Worm (Caenorhabditis elegans): ENCODE results near the gene fbl-1.

The fbl-1 gene

DNA sequence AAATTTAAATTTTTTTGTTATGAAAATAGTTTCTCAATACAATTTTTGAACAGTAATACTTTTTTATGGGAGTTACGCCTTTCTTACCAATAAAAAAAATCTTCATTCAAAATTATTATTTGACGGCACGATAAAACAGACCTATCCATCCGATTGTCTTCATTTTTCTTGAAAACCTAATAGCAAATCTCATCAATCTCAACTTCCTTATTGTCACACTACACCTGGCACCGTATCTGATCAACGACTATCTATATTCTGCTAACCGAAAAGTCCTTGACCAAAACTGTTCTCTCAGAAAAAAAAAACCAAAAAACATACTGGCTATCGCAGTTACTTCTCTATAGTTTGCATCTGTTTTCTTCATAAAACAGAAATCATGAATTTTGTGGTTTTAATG, 4.5 kb upstream of the fbl-1 start:
- TF ChIP-seq ztf-6 (GFP tag; IDR thresholded peaks at IDR 0.05) (no peak), ceh-27 (GFP tag; optimal IDR thresholded peaks at IDR 0.05) (no peak), lag-1 (GFP tag; IDR thresholded peaks at IDR 0.05) (no peak), F33H1.4 (GFP tag; IDR thresholded peaks at IDR 0.05) (no peak), hmg-20 (GFP tag; IDR thresholded peaks at IDR 0.05) (no peak)

DNA sequence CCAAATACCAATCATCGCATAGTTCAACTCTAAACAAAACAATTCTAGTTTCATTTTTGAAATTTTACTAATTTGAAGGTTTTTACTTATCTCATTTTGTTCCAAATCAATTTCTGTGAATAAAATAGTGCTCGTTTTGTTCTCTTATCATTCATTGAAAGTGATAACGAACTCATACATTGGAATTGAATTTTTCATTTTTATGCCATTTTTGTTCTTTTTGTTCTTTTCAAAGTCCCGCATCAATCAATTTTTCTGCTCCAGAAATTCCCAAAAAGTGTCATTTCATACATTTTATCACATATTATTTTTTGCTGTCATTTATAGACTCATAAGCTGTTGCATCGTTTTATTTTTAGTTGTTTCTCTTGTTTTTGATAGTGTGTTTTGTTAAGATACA, 3.1 kb upstream of the fbl-1 start:
- TF ChIP-seq nhr-80 (tag; optimal IDR thresholded peaks at IDR 0.05): peak; percentile 89
- TF ChIP-seq snpc-1.3 (tag; optimal IDR thresholded peaks at IDR 0.05; ENCODE audit: insufficient read depth): no peak
- peak in 1 of 2 experiments; percentile 13 for TF ChIP-seq let-607 (tag; optimal IDR thresholded peaks at IDR 0.05)
- TF ChIP-seq unc-62 (GFP tag; optimal IDR thresholded peaks at IDR 0.05): peak; percentile 38

DNA sequence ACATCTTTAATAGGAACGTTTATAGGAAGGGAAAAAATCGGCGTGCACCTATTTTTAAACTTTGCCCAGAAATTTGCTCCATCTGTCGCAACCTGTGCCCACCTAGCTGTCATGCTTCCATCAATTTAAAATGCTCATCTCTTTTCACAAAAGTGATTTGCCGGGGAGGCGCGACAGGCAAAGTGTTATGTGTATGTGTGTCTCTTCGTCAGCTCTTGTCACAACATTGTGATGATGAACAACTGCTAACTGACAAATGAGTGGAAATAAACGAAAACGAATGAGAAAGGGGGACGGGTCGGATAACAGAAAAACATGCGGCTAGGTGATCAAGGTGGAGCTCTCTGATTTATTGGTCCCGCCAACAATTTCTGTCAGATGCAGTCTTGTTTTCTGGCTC, 2.4 kb upstream of the fbl-1 start:
- TF ChIP-seq rpc-1 (optimal IDR thresholded peaks at IDR 0.05) (no peak), rpc-1 (tag; optimal IDR thresholded peaks at IDR 0.05) (no peak), lin-40 (tag; optimal IDR thresholded peaks at IDR 0.05) (no peak), sea-2 (GFP tag; IDR thresholded peaks at IDR 0.05) (no peak), T26A5.8 (tag; optimal IDR thresholded peaks at IDR 0.05) (no peak), nhr-80 (tag; optimal IDR thresholded peaks at IDR 0.05) (peak; percentile 61), F33H1.4 (GFP tag; IDR thresholded peaks at IDR 0.05) (no peak), let-607 (tag; optimal IDR thresholded peaks at IDR 0.05) (peak; percentile 14 to 77), him-1 (tag; optimal IDR thresholded peaks at IDR 0.05) (no peak), hrde-1 (tag; optimal IDR thresholded peaks at IDR 0.05; ENCODE audit: borderline replicate concordance) (no peak), egl-44 (GFP tag; IDR thresholded peaks at IDR 0.05) (0 out of 2 replicates have a peak, but pooled peaks have one; percentile 10), unc-62 (GFP tag; optimal IDR thresholded peaks at IDR 0.05) (peak; percentile 45), F52B5.7 (tag; optimal IDR thresholded peaks at IDR 0.05) (no peak), attf-3 (GFP tag; conservative IDR thresholded peaks at IDR 0.05) (no peak)

DNA sequence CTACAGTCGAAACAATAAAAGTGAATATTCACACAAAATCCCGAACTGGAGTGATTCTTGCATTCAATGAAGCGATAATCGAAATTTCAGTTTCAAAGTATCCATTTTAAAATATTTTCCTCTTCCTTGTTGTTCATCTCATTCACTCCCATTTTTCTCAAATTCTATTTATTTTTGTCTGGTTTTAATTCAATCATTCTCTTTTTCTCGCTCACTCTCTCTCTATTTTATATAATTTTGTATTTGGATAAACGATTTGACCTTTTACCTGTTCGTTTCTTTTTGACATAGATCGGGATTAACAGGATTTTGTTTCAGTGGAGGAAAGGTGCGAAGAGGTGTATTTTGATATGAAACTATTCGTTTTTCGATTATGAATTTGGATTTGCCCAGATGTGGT, 5.4 kb downstream of the fbl-1 start, which contains the start of gene T05A1.5:
Gene T05A1.5, plus strand, starts transcription at position 301 of the 400 bp plus-strand sequence.
- TF ChIP-seq nfyb-1 (GFP tag; IDR thresholded peaks at IDR 0.05) (no peak), lin-35 (GFP tag; optimal IDR thresholded peaks at IDR 0.05) (no peak), lin-26 (GFP tag; IDR thresholded peaks at IDR 0.05) (no peak)

DNA sequence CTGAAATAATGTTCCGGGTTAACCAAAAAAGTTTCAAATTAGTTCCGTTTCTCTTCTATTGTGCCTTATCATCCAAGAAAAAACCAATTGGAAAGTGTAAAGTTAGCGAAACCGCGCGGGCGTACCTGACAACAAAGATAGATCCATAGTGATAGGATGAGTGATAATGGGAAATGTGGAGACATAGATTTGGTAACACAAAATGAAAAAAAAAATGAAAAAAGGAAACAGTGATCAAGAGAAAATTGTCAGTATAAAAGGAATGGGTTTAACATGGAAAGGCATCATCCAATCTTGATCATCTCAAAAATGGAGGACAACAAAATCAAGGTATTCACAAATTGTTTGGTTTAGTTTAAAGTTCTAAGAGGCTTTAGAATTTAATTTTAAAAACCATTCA, 22.5 kb downstream of the fbl-1 start, which contains the start of gene col-122:
Gene col-122, plus strand, starts transcription at position 301 of the 400 bp plus-strand sequence.
- no peak for TF ChIP-seq ceh-27 (GFP tag; optimal IDR thresholded peaks at IDR 0.05)
- TF ChIP-seq B0261.1 (tag; optimal IDR thresholded peaks at IDR 0.05): no peak
- TF ChIP-seq nfyb-1 (GFP tag; IDR thresholded peaks at IDR 0.05): no peak
- no peak for TF ChIP-seq F39B2.1 (GFP tag; IDR thresholded peaks at IDR 0.05)
- no peak for TF ChIP-seq F57C9.4 (tag; optimal IDR thresholded peaks at IDR 0.05)
- TF ChIP-seq lin-40 (tag; optimal IDR thresholded peaks at IDR 0.05): no peak
- TF ChIP-seq efl-1 (GFP tag; optimal IDR thresholded peaks at IDR 0.05): no peak
- TF ChIP-seq F49E8.2 (tag; optimal IDR thresholded peaks at IDR 0.05; ENCODE audit: insufficient read depth): no peak
- TF ChIP-seq rcor-1 (GFP tag; IDR thresholded peaks at IDR 0.05): no peak
- TF ChIP-seq tbx-9 (tag; optimal IDR thresholded peaks at IDR 0.05; ENCODE audit: borderline replicate concordance): no peak
- TF ChIP-seq mel-28 (tag; optimal IDR thresholded peaks at IDR 0.05; ENCODE audit: borderline replicate concordance): no peak
- TF ChIP-seq rec-8 (tag; optimal IDR thresholded peaks at IDR 0.05): no peak
- TF ChIP-seq hrde-1 (tag; optimal IDR thresholded peaks at IDR 0.05; ENCODE audit: borderline replicate concordance): no peak
